Worm (Caenorhabditis elegans): ENCODE measurements around the gene ttr-43.

DNA sequence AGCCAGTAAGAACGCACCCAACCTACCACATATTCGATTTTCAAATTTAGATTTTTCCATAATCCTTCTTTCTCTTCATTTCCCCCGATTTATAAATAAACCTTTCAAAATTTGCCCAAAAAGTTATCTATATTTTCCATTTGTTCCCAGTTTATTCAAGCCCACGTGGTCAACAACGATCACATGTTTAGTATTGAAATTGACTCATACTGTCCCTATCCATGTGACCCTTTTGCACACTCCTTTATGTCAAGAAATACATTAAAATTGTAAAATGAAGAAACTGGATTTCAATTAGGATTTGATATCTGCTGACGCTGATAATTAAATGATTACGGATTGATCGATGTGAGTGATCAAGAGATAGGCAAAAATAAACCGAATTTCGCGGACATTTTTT, 44.7 kb upstream of the ttr-43 start:
- no peak for TF ChIP-seq madf-6 (GFP tag; IDR thresholded peaks at IDR 0.05)
- no peak for TF ChIP-seq him-1 (tag; optimal IDR thresholded peaks at IDR 0.05)
- TF ChIP-seq F52B5.7 (tag; optimal IDR thresholded peaks at IDR 0.05) = no peak
- TF ChIP-seq ZK185.1 (tag; optimal IDR thresholded peaks at IDR 0.05; ENCODE audit: poor library complexity, severe bottlenecking) = no peak
- TF ChIP-seq snpc-1.1 (tag; optimal IDR thresholded peaks at IDR 0.05; ENCODE audit: insufficient read depth) = no peak
- TF ChIP-seq lin-54 (GFP tag; optimal IDR thresholded peaks at IDR 0.05) = no peak
- no peak for TF ChIP-seq ceh-40 (GFP tag; IDR thresholded peaks at IDR 0.05)
- TF ChIP-seq mcd-1 (GFP tag; IDR thresholded peaks at IDR 0.05) = no peak

Measured in whole organism, young adult.